Fruit fly (Drosophila melanogaster) whole organism, embryonic: ENCODE data around the gene RpS5b.

Experiments
- ATbp ChIP-seq: fragments of 200-800 bp; sonication (Bioruptor generic); optimal IDR thresholded peaks from 2 replicates; lab custom pipeline; 2017; ENCODE audit warnings: missing biosample characterization, mild to moderate bottlenecking, missing genetic modification characterization, missing genetic modification reagents
- Ada2b ChIP-seq: fragments of 200-800 bp; sonication (Bioruptor generic); IDR thresholded peaks from 2 replicates; pipeline ENCODE4 v1.3.6; 2022; ENCODE audit warnings: missing biosample characterization, missing genetic modification characterization
- Bgb ChIP-seq: fragments of 200-800 bp; sonication (Bioruptor generic); IDR thresholded peaks from 2 replicates; pipeline ENCODE4 v1.3.6; 2022; ENCODE audit warnings: missing biosample characterization, missing genetic modification characterization; ENCODE audit not compliant: partially characterized antibody
- CG1024 ChIP-seq: fragments of 200-800 bp; sonication (Bioruptor generic); IDR thresholded peaks from 2 replicates; pipeline ENCODE4 v1.3.6; 2022; ENCODE audit warnings: missing biosample characterization, missing genetic modification characterization
- CG10979 ChIP-seq: fragments of 200-800 bp; sonication (Bioruptor generic); optimal IDR thresholded peaks from 2 replicates; lab custom pipeline; 2018; ENCODE audit warnings: missing biosample characterization, mild to moderate bottlenecking, missing genetic modification characterization, moderate library complexity
- CG11085 ChIP-seq: fragments of 200-800 bp; sonication (Bioruptor generic); IDR thresholded peaks from 2 replicates; pipeline ENCODE4 v1.3.6; 2022; ENCODE audit warnings: missing biosample characterization, missing genetic modification characterization
- CG11695 ChIP-seq: fragments of 200-800 bp; sonication (Bioruptor generic); IDR thresholded peaks from 3 replicates; pipeline ENCODE4 v1.3.6; 2022; ENCODE audit warnings: missing biosample characterization, missing genetic modification characterization
- CG12744 ChIP-seq: fragments of 200-800 bp; sonication (Bioruptor generic); optimal IDR thresholded peaks from 2 replicates; lab custom pipeline; 2016; ENCODE audit warnings: missing biosample characterization, missing genetic modification characterization
- CG15696 ChIP-seq: fragments of 200-800 bp; sonication (Bioruptor generic); optimal IDR thresholded peaks from 2 replicates; lab custom pipeline; 2019; ENCODE audit warnings: missing biosample characterization, mild to moderate bottlenecking, missing genetic modification characterization, moderate library complexity
- CG16779 ChIP-seq: fragments of 200-800 bp; sonication (Bioruptor generic); IDR thresholded peaks from 2 replicates; pipeline ENCODE4 v1.3.6; 2022; ENCODE audit warnings: missing biosample characterization, missing genetic modification characterization
- CG17359 ChIP-seq: fragments of 200-800 bp; sonication (Bioruptor generic); optimal IDR thresholded peaks from 3 replicates; lab custom pipeline; 2018; ENCODE audit warnings: missing biosample characterization, mild to moderate bottlenecking, missing genetic modification characterization, moderate library complexity
- CG2889 ChIP-seq: fragments of 200-800 bp; sonication (Bioruptor generic); IDR thresholded peaks from 3 replicates; pipeline ENCODE4 v1.3.6; 2022; ENCODE audit warnings: missing biosample characterization, missing genetic modification characterization
- CG32532 ChIP-seq: fragments of 200-800 bp; sonication (Bioruptor generic); IDR thresholded peaks from 2 replicates; pipeline ENCODE4 v1.3.6; 2022; ENCODE audit warnings: missing biosample characterization, missing genetic modification characterization
- CG32767 ChIP-seq: fragments of 200-800 bp; sonication (Bioruptor generic); IDR thresholded peaks from 2 replicates; pipeline ENCODE4 v1.3.6; 2022; ENCODE audit warnings: missing biosample characterization, missing genetic modification characterization
- CG4820 ChIP-seq: fragments of 200-800 bp; sonication (Bioruptor generic); optimal IDR thresholded peaks from 3 replicates; lab custom pipeline; 2016; ENCODE audit warnings: missing biosample characterization, missing genetic modification characterization
- CG6813 ChIP-seq: fragments of 200-800 bp; sonication (Bioruptor generic); optimal IDR thresholded peaks from 2 replicates; lab custom pipeline; 2017; ENCODE audit warnings: missing biosample characterization, missing genetic modification characterization, mild to moderate bottlenecking, moderate library complexity, missing genetic modification reagents
- CG8388 ChIP-seq: fragments of 200-800 bp; sonication (Bioruptor generic); optimal IDR thresholded peaks from 2 replicates; lab custom pipeline; 2019; ENCODE audit warnings: missing biosample characterization, mild to moderate bottlenecking, missing genetic modification characterization, moderate library complexity
- Dll ChIP-seq: fragments of 200-800 bp; sonication (Bioruptor generic); IDR thresholded peaks from 4 replicates; pipeline ENCODE4 v1.3.6; 2022; ENCODE audit warnings: missing biosample characterization, missing genetic modification characterization; ENCODE audit not compliant: partially characterized antibody
- Fer2 ChIP-seq: fragments of 200-800 bp; sonication (Bioruptor generic); optimal IDR thresholded peaks from 2 replicates; lab custom pipeline; 2018; ENCODE audit warnings: missing biosample characterization, mild to moderate bottlenecking, missing genetic modification characterization, moderate library complexity
- GATAe ChIP-seq: fragments of 200-800 bp; sonication (Bioruptor generic); conservative IDR thresholded peaks from 2 replicates; pipeline ENCODE4 v1.3.6; 2022; ENCODE audit warnings: missing biosample characterization, missing genetic modification characterization
- H15 ChIP-seq: fragments of 200-800 bp; sonication (Bioruptor generic); IDR thresholded peaks from 3 replicates; pipeline ENCODE4 v1.3.6; 2022; ENCODE audit warnings: missing biosample characterization, missing genetic modification characterization
- HHEX ChIP-seq: fragments of 200-800 bp; sonication (Bioruptor generic); optimal IDR thresholded peaks from 3 replicates; lab custom pipeline; 2017; ENCODE audit warnings: missing biosample characterization, mild to moderate bottlenecking, missing genetic modification characterization, missing genetic modification reagents
- HmgZ ChIP-seq: fragments of 200-800 bp; sonication (Bioruptor generic); optimal IDR thresholded peaks from 2 replicates; lab custom pipeline; 2018; ENCODE audit warnings: missing biosample characterization, mild to moderate bottlenecking, missing genetic modification characterization
- Hmx ChIP-seq: fragments of 200-800 bp; sonication (Bioruptor generic); optimal IDR thresholded peaks from 2 replicates; lab custom pipeline; 2016; ENCODE audit warnings: missing biosample characterization, missing genetic modification characterization
- Lim3 ChIP-seq: fragments of 200-800 bp; sonication (Bioruptor generic); IDR thresholded peaks from 2 replicates; pipeline ENCODE4 v1.3.6; 2022; ENCODE audit warnings: missing biosample characterization, missing genetic modification characterization
- MBD-R2 ChIP-seq: fragments of 200-800 bp; sonication (Bioruptor generic); IDR thresholded peaks from 2 replicates; pipeline ENCODE4 v1.3.6; 2022; ENCODE audit warnings: missing biosample characterization, missing genetic modification characterization
- Max ChIP-seq: fragments of 200-800 bp; sonication (Bioruptor generic); optimal IDR thresholded peaks from 2 replicates; lab custom pipeline; 2016; ENCODE audit warnings: missing biosample characterization, mild to moderate bottlenecking, missing genetic modification characterization
- Med ChIP-seq: fragments of 200-800 bp; sonication (Bioruptor generic); peaks from one replicate; lab custom pipeline; 2016; ENCODE audit warnings: missing biosample characterization, missing genetic modification characterization, mild to moderate bottlenecking, inconsistent platforms, moderate library complexity
- Mrtf ChIP-seq: fragments of 200-800 bp; sonication (Bioruptor generic); IDR thresholded peaks from 3 replicates; pipeline ENCODE4 v1.3.6; 2022; ENCODE audit warnings: missing biosample characterization, missing genetic modification characterization
- NC2β ChIP-seq: fragments of 200-800 bp; sonication (Bioruptor generic); optimal IDR thresholded peaks from 2 replicates; lab custom pipeline; 2016; ENCODE audit warnings: missing biosample characterization, missing genetic modification characterization
- Nf-YB ChIP-seq: fragments of 200-800 bp; sonication (Bioruptor generic); optimal IDR thresholded peaks from 3 replicates; lab custom pipeline; 2019; ENCODE audit warnings: missing biosample characterization, mild to moderate bottlenecking, missing genetic modification characterization, moderate library complexity
- Ravus ChIP-seq: fragments of 200-800 bp; sonication (Bioruptor generic); IDR thresholded peaks from 2 replicates; pipeline ENCODE4 v1.3.6; 2022; ENCODE audit warnings: missing biosample characterization, missing genetic modification characterization
- Sox102F ChIP-seq: fragments of 200-800 bp; sonication (Bioruptor generic); optimal IDR thresholded peaks from 2 replicates; lab custom pipeline; 2018; ENCODE audit warnings: missing biosample characterization, mild to moderate bottlenecking, missing genetic modification characterization, moderate library complexity
- Stat92E ChIP-seq, 3 experiments: fragments of >200 bp in 2 of 3; fragments of 200-800 bp in 1 of 3; sonication (Bioruptor generic) in 1 of 3; optimal IDR thresholded peaks; 2 replicates each; lab custom pipeline; 2017 to 2019; ENCODE audit warnings: missing biosample characterization in 3 of 3, missing genetic modification characterization in 3 of 3, mild to moderate bottlenecking in 1 of 3, moderate library complexity in 1 of 3
- btn ChIP-seq: fragments of 200-800 bp; sonication (Bioruptor generic); optimal IDR thresholded peaks from 2 replicates; lab custom pipeline; 2016; ENCODE audit warnings: missing biosample characterization, missing genetic modification characterization
- cad ChIP-seq: fragments of >200 bp; optimal IDR thresholded peaks from 2 replicates; lab custom pipeline; 2017; ENCODE audit warnings: missing biosample characterization, missing genetic modification characterization
- chm ChIP-seq: fragments of 200-800 bp; sonication (Bioruptor generic); IDR thresholded peaks from 2 replicates; pipeline ENCODE4 v1.3.6; 2022; ENCODE audit warnings: missing biosample characterization, missing genetic modification characterization
- chn ChIP-seq: fragments of 200-800 bp; sonication (Bioruptor generic); optimal IDR thresholded peaks from 2 replicates; lab custom pipeline; 2016; ENCODE audit warnings: missing biosample characterization, missing genetic modification characterization
- corto ChIP-seq: fragments of 200-800 bp; sonication (Bioruptor generic); optimal IDR thresholded peaks from 2 replicates; lab custom pipeline; 2016; ENCODE audit warnings: missing biosample characterization, mild to moderate bottlenecking, missing genetic modification characterization, moderate library complexity
- fd102C ChIP-seq: fragments of 200-800 bp; sonication (Bioruptor generic); optimal IDR thresholded peaks from 2 replicates; lab custom pipeline; 2018; ENCODE audit warnings: missing biosample characterization, mild to moderate bottlenecking, missing genetic modification characterization, moderate library complexity
- fru ChIP-seq: fragments of >200 bp; optimal IDR thresholded peaks from 2 replicates; lab custom pipeline; 2017
- grau ChIP-seq: fragments of 200-800 bp; optimal IDR thresholded peaks from 3 replicates; lab custom pipeline; 2019; ENCODE audit warnings: missing biosample characterization, mild to moderate bottlenecking, missing genetic modification characterization, moderate library complexity
- ham ChIP-seq: fragments of 200-800 bp; sonication (Bioruptor generic); IDR thresholded peaks from 2 replicates; pipeline ENCODE4 v1.3.6; 2022; ENCODE audit warnings: missing biosample characterization, missing genetic modification characterization
- lbe ChIP-seq: fragments of 200-800 bp; sonication (Bioruptor generic); optimal IDR thresholded peaks from 2 replicates; lab custom pipeline; 2016; ENCODE audit warnings: missing biosample characterization, mild to moderate bottlenecking, missing genetic modification characterization
- nerfin-1 ChIP-seq: fragments of 200-800 bp; sonication (Bioruptor generic); optimal IDR thresholded peaks from 3 replicates; lab custom pipeline; 2019; ENCODE audit warnings: missing biosample characterization, mild to moderate bottlenecking, missing genetic modification characterization, moderate library complexity
- p53 ChIP-seq: fragments of 200-800 bp; sonication (Bioruptor generic); optimal IDR thresholded peaks from 2 replicates; lab custom pipeline; 2016; ENCODE audit warnings: missing biosample characterization, missing genetic modification characterization
- run ChIP-seq: fragments of 200-800 bp; sonication (Bioruptor generic); optimal IDR thresholded peaks from 3 replicates; lab custom pipeline; 2018; ENCODE audit warnings: missing biosample characterization, mild to moderate bottlenecking, missing genetic modification characterization
- slp2 ChIP-seq: fragments of 200-800 bp; sonication (Bioruptor generic); optimal IDR thresholded peaks from 2 replicates; lab custom pipeline; 2016; ENCODE audit warnings: missing biosample characterization, missing genetic modification characterization
- sr ChIP-seq: fragments of 200-800 bp; sonication (Bioruptor generic); IDR thresholded peaks from 3 replicates; pipeline ENCODE4 v1.3.6; 2022; ENCODE audit warnings: missing biosample characterization, missing genetic modification characterization
- wdn ChIP-seq: fragments of 200-800 bp; sonication (Bioruptor generic); IDR thresholded peaks from 2 replicates; pipeline ENCODE4 v1.3.6; 2022; ENCODE audit warnings: missing biosample characterization, missing genetic modification characterization
- zfh1 ChIP-seq: fragments of 200-800 bp; sonication (Bioruptor generic); IDR thresholded peaks from 3 replicates; pipeline ENCODE4 v1.3.6; 2022; ENCODE audit warnings: missing biosample characterization, missing genetic modification characterization

RpS5b gene

DNA sequence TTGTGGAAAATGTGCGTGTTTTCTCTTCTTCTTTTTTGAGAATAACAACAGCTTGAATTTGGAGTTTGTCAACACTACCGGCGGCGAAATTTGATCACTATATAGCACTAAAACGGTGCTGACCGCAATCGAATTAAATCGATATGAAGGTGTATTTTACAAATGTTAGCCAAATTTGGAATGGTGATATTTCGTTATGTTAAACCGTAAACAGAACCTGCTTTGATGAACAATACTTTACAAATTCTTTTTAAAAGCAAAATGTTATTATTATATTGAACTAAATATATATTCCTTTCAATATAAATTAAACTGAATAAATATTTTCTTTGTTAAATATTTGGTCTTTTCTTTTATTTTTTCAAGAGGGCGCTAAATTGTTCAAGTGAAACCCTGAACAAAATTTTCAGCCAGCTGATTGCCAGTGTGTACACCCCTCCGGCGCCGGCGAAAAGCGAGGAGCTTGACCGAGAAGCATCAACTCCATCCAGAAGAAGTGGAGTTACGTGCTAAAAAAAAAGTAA, 15.3 kb downstream of the RpS5b start, which contains the start of the genes Rrp6, CG33331 and CG33332 (continued):
- peak; percentile 32; the same call in 1 of the 2 replicates for TF ChIP-seq chm (GFP tag; lab: Robert Waterston, UW)
- TF ChIP-seq CG32767 (GFP tag; lab: Robert Waterston, UW): no peak; the same call in 1 of the 2 replicates
- TF ChIP-seq lbe (GFP tag; lab: Kevin White, UChicago): no peak
- no peak for TF ChIP-seq Ravus (GFP tag; lab: Robert Waterston, UW)
- TF ChIP-seq fd102C (GFP tag; lab: Kevin White, UChicago): no peak
- no peak for TF ChIP-seq cad (GFP tag; lab: Kevin White, UChicago)
- no peak for TF ChIP-seq slp2 (GFP tag; lab: Kevin White, UChicago)
- peak; percentile 61 for TF ChIP-seq nerfin-1 (tag; lab: Kevin White, UChicago)
- no peak for TF ChIP-seq Mrtf
- no peak for TF ChIP-seq CG2889 (GFP tag; lab: Robert Waterston, UW)
- peak; percentile 5; the same call in 1 of the 3 replicates for TF ChIP-seq H15
- TF ChIP-seq Ada2b (GFP tag; lab: Robert Waterston, UW): peak; percentile 34; the same call in 1 of the 2 replicates
- no peak for TF ChIP-seq fru (lab: Kevin White, UChicago)
- TF ChIP-seq ham: no peak
- TF ChIP-seq Hmx (GFP tag; lab: Kevin White, UChicago): no peak
- peak; percentile 47 for TF ChIP-seq CG10979 (tag; lab: Kevin White, UChicago)
- TF ChIP-seq HHEX (GFP tag; lab: Kevin White, UChicago): peak; percentile 52
- TF ChIP-seq CG8388 (GFP tag; lab: Kevin White, UChicago): peak; percentile 31
- peak; percentile 15 for TF ChIP-seq Nf-YB
- TF ChIP-seq p53: peak; percentile 7
- peak; percentile 46 for TF ChIP-seq chn (GFP tag; lab: Kevin White, UChicago)
- TF ChIP-seq corto: no peak
- TF ChIP-seq Med: peak; percentile 95
- TF ChIP-seq CG11695: peak; percentile 64; the same call in 2 of the 3 replicates
- no peak for TF ChIP-seq CG12744
- peak; percentile 76 for TF ChIP-seq Fer2 (tag; lab: Kevin White, UChicago)
- peak; percentile 74 for TF ChIP-seq CG32532
- TF ChIP-seq GATAe (GFP tag; lab: Robert Waterston, UW): no peak
- TF ChIP-seq CG6813 (GFP tag; lab: Kevin White, UChicago): no peak
- TF ChIP-seq CG11085 (GFP tag; lab: Robert Waterston, UW): peak; percentile 61
- TF ChIP-seq wdn (GFP tag; lab: Robert Waterston, UW): no peak
- TF ChIP-seq btn (GFP tag; lab: Kevin White, UChicago): no peak
- TF ChIP-seq CG4820: no peak
- TF ChIP-seq CG16779 (GFP tag; lab: Robert Waterston, UW): 0 out of 2 replicates have a peak, but pooled peaks have one; percentile 21
- TF ChIP-seq CG1024 (GFP tag; lab: Robert Waterston, UW): no peak
- peak; percentile 63 for TF ChIP-seq CG15696 (tag; lab: Kevin White, UChicago)
- peak; percentile 45 for TF ChIP-seq HmgZ (tag; lab: Kevin White, UChicago)
- TF ChIP-seq Lim3 (GFP tag; lab: Robert Waterston, UW): no peak
- peak; percentile 57 for TF ChIP-seq NC2β (GFP tag; lab: Kevin White, UChicago)
- TF ChIP-seq Sox102F (GFP tag; lab: Kevin White, UChicago): no peak
- no peak for TF ChIP-seq ATbp (GFP tag; lab: Kevin White, UChicago)
- peak; percentile 47; the same call in 1 of the 3 replicates for TF ChIP-seq zfh1
- peak; percentile 65 for TF ChIP-seq Max (GFP tag; lab: Kevin White, UChicago)
- 0 out of 4 replicates have a peak, but pooled peaks have one; percentile 56 for TF ChIP-seq Dll (GFP tag; lab: Robert Waterston, UW)
- TF ChIP-seq Bgb (GFP tag; lab: Robert Waterston, UW): peak; percentile 58
- TF ChIP-seq MBD-R2 (GFP tag; lab: Robert Waterston, UW): peak; percentile 64
- TF ChIP-seq CG17359 (tag; lab: Kevin White, UChicago): peak; percentile 68
- peak; percentile 80 for TF ChIP-seq grau
- no peak for TF ChIP-seq Stat92E (GFP tag; optimal IDR thresholded peaks at IDR 0.05; lab: Kevin White, UChicago)
- TF ChIP-seq sr: no peak
- peak; percentile 42 for TF ChIP-seq run (tag; lab: Kevin White, UChicago)
